Worm (Caenorhabditis elegans) whole organism, early embryonic: Measurements from ENCODE around the gene sra-26.

Experiments used
- B0310.2 ChIP-seq: sonication (generic microtip); optimal IDR thresholded peaks from 2 replicates; lab custom pipeline; 2016; ENCODE audit warnings: mild to moderate bottlenecking, missing genetic modification characterization, missing compliant biosample characterization
- F13C5.2 ChIP-seq: sonication (generic microtip); optimal IDR thresholded peaks from 2 replicates; lab custom pipeline; 2017; ENCODE audit warnings: mild to moderate bottlenecking, missing genetic modification characterization, inconsistent platforms, missing compliant biosample characterization
- aly-1 ChIP-seq: sonication (generic microtip); optimal IDR thresholded peaks from 2 replicates; lab custom pipeline; 2016; ENCODE audit warnings: missing genetic modification characterization, missing compliant biosample characterization
- ama-1 ChIP-seq: fragments of 150-350 bp; optimal IDR thresholded peaks from 2 replicates; lab custom pipeline; 2014
- ceh-13 ChIP-seq: fragments of 200-800 bp; sonication (Bioruptor generic); optimal IDR thresholded peaks from 2 replicates; lab custom pipeline; 2018; ENCODE audit warnings: mild to moderate bottlenecking, missing genetic modification characterization, missing compliant biosample characterization
- ceh-36 ChIP-seq: sonication (generic microtip); optimal IDR thresholded peaks from 2 replicates; lab custom pipeline; 2016; ENCODE audit warnings: missing genetic modification characterization, inconsistent platforms, missing compliant biosample characterization
- ets-7 ChIP-seq: sonication (generic microtip); optimal IDR thresholded peaks from 2 replicates; lab custom pipeline; 2016; ENCODE audit warnings: missing genotype, missing genetic modification characterization, missing compliant biosample characterization
- flt-1 ChIP-seq: fragments of 200-800 bp; sonication (Bioruptor generic); IDR thresholded peaks from 2 replicates; pipeline ENCODE4 v1.3.6; 2022; ENCODE audit warnings: missing genetic modification characterization, missing compliant biosample characterization
- hmbx-1 ChIP-seq: sonication (generic microtip); optimal IDR thresholded peaks from 2 replicates; lab custom pipeline; 2016; ENCODE audit warnings: mild to moderate bottlenecking, missing genetic modification characterization, missing compliant biosample characterization
- hmg-4 ChIP-seq: fragments of 200-800 bp; sonication (Bioruptor generic); optimal IDR thresholded peaks from 2 replicates; lab custom pipeline; 2018; ENCODE audit warnings: mild to moderate bottlenecking, missing genetic modification characterization, missing compliant biosample characterization
- hnd-1 ChIP-seq: sonication (generic microtip); optimal IDR thresholded peaks from 2 replicates; lab custom pipeline; 2016; ENCODE audit warnings: missing genetic modification characterization, missing compliant biosample characterization
- pes-1 ChIP-seq: fragments of 200-800 bp; sonication (Bioruptor generic); IDR thresholded peaks from 2 replicates; pipeline ENCODE4 v1.3.6; 2022; ENCODE audit warnings: missing genetic modification reagents, missing genetic modification characterization, missing compliant biosample characterization
- scrt-1 ChIP-seq: fragments of 200-800 bp; sonication (Bioruptor generic); IDR thresholded peaks from 2 replicates; pipeline ENCODE4 v1.3.6; 2022; ENCODE audit warnings: missing genetic modification characterization, missing compliant biosample characterization
- sea-1 ChIP-seq: fragments of 200-800 bp; sonication (Bioruptor generic); conservative IDR thresholded peaks from 2 replicates; pipeline ENCODE4 v1.3.6; 2022; ENCODE audit warnings: missing genetic modification characterization, missing compliant biosample characterization
- tbx-11 ChIP-seq: fragments of 200-800 bp; sonication (Bioruptor generic); IDR thresholded peaks from 2 replicates; pipeline ENCODE4 v1.3.6; 2022; ENCODE audit warnings: missing genetic modification characterization, missing compliant biosample characterization
- tbx-37 ChIP-seq: fragments of 200-800 bp; sonication (Bioruptor generic); conservative IDR thresholded peaks from 2 replicates; pipeline ENCODE4 v1.3.6; 2022; ENCODE audit warnings: missing genetic modification reagents, missing genetic modification characterization, missing compliant biosample characterization
- tra-4 ChIP-seq: sonication (generic microtip); optimal IDR thresholded peaks from 2 replicates; lab custom pipeline; 2017; ENCODE audit warnings: missing genetic modification characterization, missing compliant biosample characterization

The sra-26 gene

ce11 chrII:6679724-6680123 is 28.1 kb upstream of the sra-26 start, which contains the start of gene ift-74:
Gene ift-74, plus strand, starts transcription at chrII:6680024.
- no peak for TF ChIP-seq sea-1 (GFP tag; lab: Robert Waterston, UW)

ce11 chrII:6673894-6674293 is 22.3 kb upstream of the sra-26 start, which contains the start of gene H43E16.1:
Gene H43E16.1, plus strand, starts transcription at chrII:6674268.
- TF ChIP-seq hnd-1 (tag; lab: Kevin White, UChicago) (no peak), aly-1 (tag; lab: Kevin White, UChicago) (no peak), tbx-37 (GFP tag; lab: Robert Waterston, UW) (no peak), hmg-4 (GFP tag; lab: Kevin White, UChicago) (no peak), flt-1 (GFP tag; lab: Robert Waterston, UW) (no peak), ceh-13 (no peak), hmbx-1 (no peak), ama-1 (no peak), ets-7 (no peak), tbx-11 (GFP tag; lab: Robert Waterston, UW) (no peak), sea-1 (GFP tag; lab: Robert Waterston, UW) (no peak), B0310.2 (tag; lab: Kevin White, UChicago) (no peak), ceh-36 (no peak), F13C5.2 (tag; lab: Kevin White, UChicago) (no peak), pes-1 (GFP tag; lab: Robert Waterston, UW) (no peak), tra-4 (tag; lab: Kevin White, UChicago) (no peak), scrt-1 (GFP tag; lab: Robert Waterston, UW) (no peak)

- TF ChIP-seq scrt-1 (GFP tag; lab: Robert Waterston, UW) (no peak), pes-1 (GFP tag; lab: Robert Waterston, UW) (no peak), aly-1 (tag; lab: Kevin White, UChicago) (no peak), tra-4 (tag; lab: Kevin White, UChicago) (no peak), F13C5.2 (tag; lab: Kevin White, UChicago) (no peak), ets-7 (no peak), tbx-11 (GFP tag; lab: Robert Waterston, UW) (no peak), ceh-13 (no peak), tbx-37 (GFP tag; lab: Robert Waterston, UW) (no peak), ama-1 (no peak), hmg-4 (GFP tag; lab: Kevin White, UChicago) (no peak), hnd-1 (tag; lab: Kevin White, UChicago) (no peak), hmbx-1 (no peak), sea-1 (GFP tag; lab: Robert Waterston, UW) (no peak), ceh-36 (no peak), B0310.2 (tag; lab: Kevin White, UChicago) (no peak)
These were observed 16.9 kb upstream of the sra-26 start for ce11 chrII:6668496-6668895.

ce11 chrII:6667534-6667933 is 15.9 kb upstream of the sra-26 start:
- no peak for TF ChIP-seq tbx-37 (GFP tag; lab: Robert Waterston, UW)
- no peak for TF ChIP-seq hnd-1 (tag; lab: Kevin White, UChicago)
- TF ChIP-seq sea-1 (GFP tag; lab: Robert Waterston, UW) = no peak
- no peak for TF ChIP-seq B0310.2 (tag; lab: Kevin White, UChicago)
- TF ChIP-seq ets-7 = no peak
- no peak for TF ChIP-seq hmg-4 (GFP tag; lab: Kevin White, UChicago)
- no peak for TF ChIP-seq aly-1 (tag; lab: Kevin White, UChicago)
- no peak for TF ChIP-seq flt-1 (GFP tag; lab: Robert Waterston, UW)
- TF ChIP-seq hmbx-1 = no peak
- no peak for TF ChIP-seq ama-1
- no peak for TF ChIP-seq ceh-13
- TF ChIP-seq pes-1 (GFP tag; lab: Robert Waterston, UW) = no peak
- no peak for TF ChIP-seq tra-4 (tag; lab: Kevin White, UChicago)
- TF ChIP-seq ceh-36 = no peak
- TF ChIP-seq F13C5.2 (tag; lab: Kevin White, UChicago) = no peak
- TF ChIP-seq tbx-11 (GFP tag; lab: Robert Waterston, UW) = no peak
- no peak for TF ChIP-seq scrt-1 (GFP tag; lab: Robert Waterston, UW)

- TF ChIP-seq flt-1 (GFP tag; lab: Robert Waterston, UW) = no peak
- TF ChIP-seq tra-4 (tag; lab: Kevin White, UChicago) = no peak
- TF ChIP-seq F13C5.2 (tag; lab: Kevin White, UChicago) = no peak
- no peak for TF ChIP-seq tbx-11 (GFP tag; lab: Robert Waterston, UW)
- no peak for TF ChIP-seq tbx-37 (GFP tag; lab: Robert Waterston, UW)
- no peak for TF ChIP-seq hmg-4 (GFP tag; lab: Kevin White, UChicago)
- no peak for TF ChIP-seq B0310.2 (tag; lab: Kevin White, UChicago)
- no peak for TF ChIP-seq ceh-13
- no peak for TF ChIP-seq ets-7
- TF ChIP-seq pes-1 (GFP tag; lab: Robert Waterston, UW) = no peak
- TF ChIP-seq hnd-1 (tag; lab: Kevin White, UChicago) = no peak
- TF ChIP-seq ceh-36 = no peak
- no peak for TF ChIP-seq sea-1 (GFP tag; lab: Robert Waterston, UW)
- no peak for TF ChIP-seq hmbx-1
- no peak for TF ChIP-seq ama-1
These were observed 15.0 kb upstream of the sra-26 start, which contains the start of gene T19D12.1 for ce11 chrII:6666598-6666997. Gene T19D12.1, plus strand, starts transcription at chrII:6666898.

- TF ChIP-seq scrt-1 (GFP tag; lab: Robert Waterston, UW) (no peak), hnd-1 (tag; lab: Kevin White, UChicago) (no peak), pes-1 (GFP tag; lab: Robert Waterston, UW) (no peak), hmbx-1 (no peak), tra-4 (tag; lab: Kevin White, UChicago) (no peak), tbx-37 (GFP tag; lab: Robert Waterston, UW) (no peak), ceh-36 (no peak), F13C5.2 (tag; lab: Kevin White, UChicago) (no peak), hmg-4 (GFP tag; lab: Kevin White, UChicago) (no peak), ceh-13 (no peak), aly-1 (tag; lab: Kevin White, UChicago) (no peak), tbx-11 (GFP tag; lab: Robert Waterston, UW) (no peak), B0310.2 (tag; lab: Kevin White, UChicago) (no peak)
These were observed 14.3 kb upstream of the sra-26 start for ce11 chrII:6665908-6666307.

- TF ChIP-seq tbx-37 (GFP tag; lab: Robert Waterston, UW) (no peak), ets-7 (no peak), sea-1 (GFP tag; lab: Robert Waterston, UW) (no peak), ceh-36 (no peak), tra-4 (tag; lab: Kevin White, UChicago) (no peak), hmg-4 (GFP tag; lab: Kevin White, UChicago) (no peak), flt-1 (GFP tag; lab: Robert Waterston, UW) (no peak), ceh-13 (no peak), hnd-1 (tag; lab: Kevin White, UChicago) (no peak), pes-1 (GFP tag; lab: Robert Waterston, UW) (no peak), ama-1 (no peak), aly-1 (tag; lab: Kevin White, UChicago) (no peak), scrt-1 (GFP tag; lab: Robert Waterston, UW) (no peak), hmbx-1 (no peak), B0310.2 (tag; lab: Kevin White, UChicago) (no peak), tbx-11 (GFP tag; lab: Robert Waterston, UW) (no peak)
These were observed 12.2 kb upstream of the sra-26 start for ce11 chrII:6663799-6664198.
